Worm (Caenorhabditis elegans) whole organism, late embryonic: ENCODE data around the gene mbk-2.

Source experiments
- C38D4.7 ChIP-seq: fragments of 200-800 bp; sonication (Bioruptor generic); optimal IDR thresholded peaks from 2 replicates; lab custom pipeline; 2018; ENCODE audit warnings: mild to moderate bottlenecking, missing genetic modification characterization, moderate library complexity, missing compliant biosample characterization
- K09A11.1 ChIP-seq: sonication (generic microtip); optimal IDR thresholded peaks from 2 replicates; lab custom pipeline; 2017; ENCODE audit warnings: antibody characterized with exemption, mild to moderate bottlenecking, missing genetic modification characterization, missing compliant biosample characterization; ENCODE audit not compliant: insufficient read depth
- T23F11.4 ChIP-seq: fragments of 200-800 bp; sonication (Bioruptor generic); optimal IDR thresholded peaks from 2 replicates; lab custom pipeline; 2018; ENCODE audit warnings: mild to moderate bottlenecking, missing genetic modification characterization, missing compliant biosample characterization
- Y22D7AL.16 ChIP-seq: sonication (generic microtip); optimal IDR thresholded peaks from 2 replicates; lab custom pipeline; 2016; ENCODE audit warnings: missing genetic modification characterization, missing compliant biosample characterization
- ahr-1 ChIP-seq: sonication (generic microtip); optimal IDR thresholded peaks from 2 replicates; lab custom pipeline; 2016; ENCODE audit warnings: missing genetic modification characterization, missing compliant biosample characterization
- ceh-19 ChIP-seq: fragments of 200-800 bp; sonication (Bioruptor generic); optimal IDR thresholded peaks from 2 replicates; lab custom pipeline; 2018; ENCODE audit warnings: mild to moderate bottlenecking, missing genetic modification characterization, missing compliant biosample characterization
- ceh-22 ChIP-seq: sonication (generic microtip); optimal IDR thresholded peaks from 2 replicates; lab custom pipeline; 2017; ENCODE audit warnings: missing biosample characterization, missing genetic modification characterization
- ceh-30 ChIP-seq: fragments of 150-350 bp; optimal IDR thresholded peaks from 2 replicates; lab custom pipeline; 2014; ENCODE audit warnings: missing biosample characterization, missing genetic modification characterization
- ceh-34 ChIP-seq: sonication (generic microtip); optimal IDR thresholded peaks from 2 replicates; lab custom pipeline; 2016; ENCODE audit warnings: mild to moderate bottlenecking, missing genetic modification characterization, missing compliant biosample characterization
- ceh-45 ChIP-seq: fragments of 200-800 bp; sonication (Bioruptor generic); IDR thresholded peaks from 2 replicates; pipeline ENCODE4 v1.3.6; 2022; ENCODE audit warnings: missing genetic modification reagents, missing genetic modification characterization, missing compliant biosample characterization
- ceh-48 ChIP-seq: sonication (generic microtip); optimal IDR thresholded peaks from 2 replicates; lab custom pipeline; 2016; ENCODE audit warnings: missing genetic modification characterization, inconsistent platforms, missing compliant biosample characterization
- ceh-6 ChIP-seq: fragments of 200-800 bp; sonication (Bioruptor generic); optimal IDR thresholded peaks from 2 replicates; lab custom pipeline; 2018; ENCODE audit warnings: mild to moderate bottlenecking, missing genetic modification characterization, missing compliant biosample characterization
- ceh-9 ChIP-seq: sonication (generic microtip); optimal IDR thresholded peaks from 2 replicates; lab custom pipeline; 2016; ENCODE audit warnings: mild to moderate bottlenecking, missing genetic modification characterization, inconsistent platforms, missing compliant biosample characterization
- che-1 ChIP-seq: sonication (generic microtip); optimal IDR thresholded peaks from 2 replicates; lab custom pipeline; 2016; ENCODE audit warnings: mild to moderate bottlenecking, missing genetic modification characterization, missing compliant biosample characterization
- dmd-4 ChIP-seq: sonication (generic microtip); optimal IDR thresholded peaks from 2 replicates; lab custom pipeline; 2016; ENCODE audit warnings: borderline replicate concordance, missing genetic modification characterization, missing compliant biosample characterization
- dve-1 ChIP-seq: sonication (generic microtip); optimal IDR thresholded peaks from 2 replicates; lab custom pipeline; 2017; ENCODE audit warnings: antibody characterized with exemption, mild to moderate bottlenecking, missing genetic modification characterization, missing compliant biosample characterization
- elt-2 ChIP-seq: sonication (generic microtip); optimal IDR thresholded peaks from 2 replicates; lab custom pipeline; 2016; ENCODE audit warnings: missing genetic modification reagents, missing genetic modification characterization, missing compliant biosample characterization
- elt-4 ChIP-seq: sonication (generic microtip); optimal IDR thresholded peaks from 2 replicates; lab custom pipeline; 2016; ENCODE audit warnings: missing genetic modification characterization, missing compliant biosample characterization
- ets-4 ChIP-seq: sonication (generic microtip); optimal IDR thresholded peaks from 2 replicates; lab custom pipeline; 2016; ENCODE audit warnings: missing genetic modification characterization, missing compliant biosample characterization
- fax-1 ChIP-seq: sonication (generic microtip); optimal IDR thresholded peaks from 2 replicates; lab custom pipeline; 2016; ENCODE audit warnings: missing genotype, missing genetic modification characterization, missing compliant biosample characterization
- fkh-10 ChIP-seq: fragments of 150-350 bp; optimal IDR thresholded peaks from 2 replicates; lab custom pipeline; 2014; ENCODE audit warnings: missing biosample characterization, missing genetic modification reagents, missing genetic modification characterization
- fkh-6 ChIP-seq: sonication (generic microtip); optimal IDR thresholded peaks from 2 replicates; lab custom pipeline; 2016; ENCODE audit warnings: missing genetic modification characterization, missing compliant biosample characterization
- hlh-6 ChIP-seq: sonication (generic microtip); optimal IDR thresholded peaks from 2 replicates; lab custom pipeline; 2016; ENCODE audit warnings: missing genotype, missing genetic modification characterization, missing compliant biosample characterization
- mec-3 ChIP-seq: sonication (generic microtip); optimal IDR thresholded peaks from 2 replicates; lab custom pipeline; 2016; ENCODE audit warnings: borderline replicate concordance, missing genetic modification characterization, missing compliant biosample characterization
- nhr-11 ChIP-seq: fragments of 150-350 bp; optimal IDR thresholded peaks from 2 replicates; lab custom pipeline; 2014; ENCODE audit warnings: missing biosample characterization, missing genetic modification characterization
- nhr-232 ChIP-seq: sonication (generic microtip); optimal IDR thresholded peaks from 2 replicates; lab custom pipeline; 2016; ENCODE audit warnings: missing genetic modification characterization, missing compliant biosample characterization
- npax-4 ChIP-seq: sonication (generic microtip); optimal IDR thresholded peaks from 2 replicates; lab custom pipeline; 2016; ENCODE audit warnings: missing genetic modification characterization, missing compliant biosample characterization
- odd-2 ChIP-seq: sonication (generic microtip); optimal IDR thresholded peaks from 2 replicates; lab custom pipeline; 2017; ENCODE audit warnings: antibody characterized with exemption, mild to moderate bottlenecking, missing genetic modification characterization, missing compliant biosample characterization
- pag-3 ChIP-seq: sonication (generic microtip); optimal IDR thresholded peaks from 2 replicates; lab custom pipeline; 2016; ENCODE audit warnings: missing compliant biosample characterization, missing genetic modification characterization, borderline replicate concordance
- pat-9 ChIP-seq: fragments of 200-800 bp; sonication (Bioruptor generic); optimal IDR thresholded peaks from 2 replicates; lab custom pipeline; 2018; ENCODE audit warnings: mild to moderate bottlenecking, missing genetic modification characterization, moderate library complexity, missing compliant biosample characterization
- pha-2 ChIP-seq: sonication (generic microtip); optimal IDR thresholded peaks from 2 replicates; lab custom pipeline; 2017; ENCODE audit warnings: mild to moderate bottlenecking, missing genetic modification characterization, missing compliant biosample characterization
- pha-4 ChIP-seq: fragments of 150-350 bp; optimal IDR thresholded peaks from 2 replicates; lab custom pipeline; 2018; ENCODE audit warnings: missing biosample characterization, missing genetic modification reagents, missing genetic modification characterization
- ref-2 ChIP-seq: sonication (generic microtip); optimal IDR thresholded peaks from 2 replicates; lab custom pipeline; 2016; ENCODE audit warnings: missing genetic modification characterization, missing compliant biosample characterization
- rnt-1 ChIP-seq: sonication (generic microtip); optimal IDR thresholded peaks from 2 replicates; lab custom pipeline; 2016; ENCODE audit warnings: missing genetic modification characterization, missing compliant biosample characterization
- sox-2 ChIP-seq: fragments of 200-800 bp; sonication (Bioruptor generic); IDR thresholded peaks from 2 replicates; pipeline ENCODE4 v1.3.6; 2022; ENCODE audit warnings: missing genetic modification reagents, missing genetic modification characterization, missing compliant biosample characterization
- sox-4 ChIP-seq: sonication (generic microtip); optimal IDR thresholded peaks from 2 replicates; lab custom pipeline; 2017; ENCODE audit warnings: mild to moderate bottlenecking, missing genetic modification characterization, inconsistent platforms, missing compliant biosample characterization
- tbx-2 ChIP-seq: sonication (generic microtip); optimal IDR thresholded peaks from 2 replicates; lab custom pipeline; 2016; ENCODE audit warnings: missing genetic modification characterization, missing compliant biosample characterization
- tbx-7 ChIP-seq: sonication (generic microtip); optimal IDR thresholded peaks from 2 replicates; lab custom pipeline; 2016; ENCODE audit warnings: missing genotype, missing genetic modification characterization, missing compliant biosample characterization
- unc-3 ChIP-seq, 2 experiments: fragments of 200-800 bp in 1 of 2; sonication (Bioruptor generic) in 1 of 2; sonication (generic microtip) in 1 of 2; conservative IDR thresholded peaks in 1 of 2; optimal IDR thresholded peaks in 1 of 2; 2 replicates each; pipeline versions ENCODE4 v1.3.6 to Lab custom; 2016 to 2022; ENCODE audit warnings: missing compliant biosample characterization in 2 of 2, missing genetic modification characterization in 2 of 2, missing genetic modification reagents in 1 of 2
- unc-42 ChIP-seq: sonication (generic microtip); optimal IDR thresholded peaks from 2 replicates; lab custom pipeline; 2016; ENCODE audit warnings: missing genotype, missing genetic modification characterization, missing compliant biosample characterization
- unc-86 ChIP-seq: sonication (generic microtip); optimal IDR thresholded peaks from 2 replicates; lab custom pipeline; 2016; ENCODE audit warnings: missing genetic modification characterization, missing compliant biosample characterization
- zip-5 ChIP-seq: sonication (generic microtip); optimal IDR thresholded peaks from 2 replicates; lab custom pipeline; 2016; ENCODE audit warnings: missing genetic modification characterization, missing compliant biosample characterization
- ztf-16 ChIP-seq: sonication (generic microtip); optimal IDR thresholded peaks from 2 replicates; lab custom pipeline; 2017; ENCODE audit warnings: missing genetic modification characterization, missing compliant biosample characterization

The mbk-2 gene

DNA sequence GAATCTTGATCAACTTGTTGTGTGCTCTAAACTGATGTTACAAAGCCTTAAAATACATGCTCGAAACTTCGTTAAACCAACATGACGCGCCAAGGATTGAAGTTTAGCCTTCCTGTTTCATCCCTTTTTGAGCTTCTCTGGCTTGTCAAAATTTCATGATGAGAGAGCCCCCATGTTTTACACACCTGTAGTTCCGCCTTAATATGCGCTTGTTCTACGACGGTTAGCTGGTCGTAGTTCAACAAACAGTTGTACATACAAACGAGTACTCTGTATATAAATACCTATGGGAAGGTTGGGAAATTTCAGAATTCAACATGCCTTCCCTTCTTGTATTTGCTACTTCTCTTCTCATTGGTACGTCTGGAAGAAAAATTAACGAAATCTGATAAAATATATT is 59.5 kb downstream of the mbk-2 start, which contains the start of gene scl-6:
scl-6 (plus strand) TSS at position 301 of the 400 bp plus-strand sequence.
- TF ChIP-seq elt-4 (no peak), pha-4 (tag; lab: Kevin White, UChicago) (no peak), fkh-6 (tag; lab: Kevin White, UChicago) (no peak), hlh-6 (tag; lab: Kevin White, UChicago) (no peak), pha-2 (tag; lab: Kevin White, UChicago) (no peak), tbx-7 (tag; lab: Kevin White, UChicago) (no peak), nhr-11 (tag; lab: Kevin White, UChicago) (no peak), dmd-4 (tag; lab: Kevin White, UChicago) (no peak), ceh-19 (GFP tag; lab: Kevin White, UChicago) (no peak), nhr-232 (tag; lab: Kevin White, UChicago) (no peak), sox-2 (no peak), mec-3 (tag; lab: Kevin White, UChicago) (no peak)

DNA sequence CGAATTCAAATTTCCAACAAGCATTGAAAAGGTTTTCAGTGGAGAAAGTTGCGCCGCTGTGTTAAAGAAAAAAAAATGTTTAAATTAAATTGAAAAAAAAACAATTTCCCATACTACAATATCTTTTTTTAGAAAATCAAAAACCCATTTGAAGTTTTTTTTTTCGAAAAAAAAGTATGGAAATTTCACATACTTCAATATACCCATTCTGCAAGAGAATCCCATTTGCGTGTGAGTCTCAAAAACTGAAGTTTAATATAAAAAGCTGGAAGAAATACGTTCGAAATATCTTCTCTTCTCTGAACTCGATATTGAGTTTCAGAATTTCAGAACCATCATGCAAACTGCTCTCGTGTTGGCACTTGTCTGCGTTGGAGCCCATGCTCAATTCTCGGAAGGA is 61.2 kb downstream of the mbk-2 start, which contains the start of gene scl-7:
scl-7 (plus strand) TSS at position 301 of the 400 bp plus-strand sequence.
- no peak for TF ChIP-seq unc-42 (tag; lab: Kevin White, UChicago)
- TF ChIP-seq, all 69 proteins: peak for 0

DNA sequence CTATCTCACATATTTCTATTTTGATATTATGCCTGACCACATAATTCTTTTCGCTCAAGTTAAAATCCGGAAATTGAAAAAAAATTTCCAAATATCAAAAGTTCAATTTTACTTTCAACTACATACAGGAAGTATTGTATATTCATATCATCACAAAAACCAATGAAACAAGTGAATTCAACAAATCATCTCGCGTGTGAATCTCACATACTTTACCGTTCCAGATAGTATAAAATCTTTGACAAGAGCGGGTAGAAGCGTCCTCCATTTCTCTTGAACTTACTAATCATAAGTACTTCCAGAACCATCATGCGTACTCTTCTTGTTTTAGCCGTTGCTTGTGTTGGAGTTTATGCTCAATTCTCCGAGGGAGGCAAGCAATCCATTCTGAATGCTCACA is 62.5 kb downstream of the mbk-2 start, which contains the start of gene scl-8:
scl-8 (plus strand) TSS at position 301 of the 400 bp plus-strand sequence.
- no peak for TF ChIP-seq unc-42 (tag; lab: Kevin White, UChicago)
- TF ChIP-seq odd-2 (tag; lab: Kevin White, UChicago): no peak
- no peak for TF ChIP-seq ahr-1 (tag; lab: Kevin White, UChicago)
- no peak for TF ChIP-seq ceh-34 (tag; lab: Kevin White, UChicago)
- TF ChIP-seq C38D4.7 (GFP tag; lab: Kevin White, UChicago): no peak
- TF ChIP-seq K09A11.1 (tag; lab: Kevin White, UChicago): no peak
- no peak for TF ChIP-seq ztf-16 (tag; lab: Kevin White, UChicago)
- TF ChIP-seq sox-4 (tag; lab: Kevin White, UChicago): no peak
- no peak for TF ChIP-seq ceh-9 (tag; lab: Kevin White, UChicago)
- TF ChIP-seq fax-1: no peak
- TF ChIP-seq pat-9 (tag; lab: Kevin White, UChicago): no peak
- TF ChIP-seq fkh-10 (GFP tag; lab: Kevin White, UChicago): no peak
- no peak for TF ChIP-seq tbx-2 (tag; lab: Kevin White, UChicago)
- no peak for TF ChIP-seq zip-5 (tag; lab: Kevin White, UChicago)
- TF ChIP-seq ref-2 (tag; lab: Kevin White, UChicago): no peak
- no peak for TF ChIP-seq ceh-48 (tag; lab: Kevin White, UChicago)
- no peak for TF ChIP-seq unc-3 (GFP tag; conservative IDR thresholded peaks at IDR 0.05; lab: Robert Waterston, UW)
- TF ChIP-seq unc-3 (tag; optimal IDR thresholded peaks at IDR 0.05; lab: Kevin White, UChicago): no peak
- TF ChIP-seq, all 69 proteins: peak for 0

DNA sequence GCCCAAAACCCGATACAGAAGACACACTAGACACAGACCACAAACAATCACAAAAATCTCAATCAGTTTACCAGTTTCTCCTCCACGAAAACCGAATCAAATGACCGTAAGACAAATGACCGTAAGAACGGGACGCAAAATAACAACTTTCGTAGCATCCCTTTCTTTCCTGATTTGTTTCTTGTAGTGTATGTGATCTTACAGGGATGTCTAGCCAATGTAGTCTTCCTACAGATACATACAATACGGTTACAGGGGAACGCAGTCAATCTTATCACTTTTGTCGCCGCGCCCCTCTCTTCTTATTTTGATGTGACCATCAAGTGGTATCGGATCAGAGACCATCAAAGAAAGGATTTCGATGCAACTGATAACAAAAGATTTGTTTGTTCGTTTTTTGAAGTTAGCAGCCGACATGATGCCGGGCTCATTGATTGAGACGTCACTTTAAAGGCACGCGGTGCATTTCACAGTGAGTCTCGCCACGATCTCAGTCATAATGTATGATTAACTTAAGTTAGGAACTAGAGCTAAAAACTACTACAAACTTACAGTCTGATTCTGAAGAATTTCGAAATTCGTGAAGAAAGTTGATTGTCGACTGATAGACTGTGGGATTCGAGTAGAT is 66.8 kb downstream of the mbk-2 start:
- TF ChIP-seq ceh-45 (GFP tag; lab: Robert Waterston, UW) (no peak), unc-86 (tag; lab: Kevin White, UChicago) (no peak), unc-42 (tag; lab: Kevin White, UChicago) (no peak)

DNA sequence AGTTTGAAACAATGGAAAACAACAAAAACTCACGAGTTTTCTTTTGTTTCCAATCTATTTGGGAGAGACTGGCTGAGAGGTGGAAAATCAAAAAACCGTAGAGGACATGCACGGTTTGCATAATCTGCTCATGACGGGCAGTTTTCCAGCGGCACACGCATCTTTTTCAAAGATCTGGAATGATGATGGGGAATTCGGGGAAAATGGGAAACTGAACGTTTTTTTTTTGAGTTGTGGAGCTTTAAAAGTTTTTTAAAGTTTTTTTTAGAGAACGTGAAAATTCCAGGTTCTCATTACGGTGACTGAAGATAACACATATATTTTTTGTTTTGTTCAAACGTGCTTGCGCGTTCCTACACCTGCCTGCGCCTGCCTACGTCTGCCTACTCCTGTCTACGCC is 67.7 kb downstream of the mbk-2 start, which contains the start of gene C39E9.7:
C39E9.7 (minus strand) TSS at position 101 of the 400 bp plus-strand sequence.
- TF ChIP-seq ceh-9 (tag; lab: Kevin White, UChicago) (no peak), ceh-6 (no peak), ets-4 (tag; lab: Kevin White, UChicago) (no peak), ceh-19 (GFP tag; lab: Kevin White, UChicago) (no peak), ceh-30 (no peak), ref-2 (tag; lab: Kevin White, UChicago) (no peak), dve-1 (no peak), Y22D7AL.16 (tag; lab: Kevin White, UChicago) (no peak), nhr-11 (tag; lab: Kevin White, UChicago) (no peak), T23F11.4 (no peak), elt-2 (no peak), K09A11.1 (tag; lab: Kevin White, UChicago) (no peak), pag-3 (tag; lab: Kevin White, UChicago) (no peak), npax-4 (tag; lab: Kevin White, UChicago) (no peak), che-1 (no peak), ceh-22 (no peak), ceh-34 (tag; lab: Kevin White, UChicago) (no peak), rnt-1 (tag; lab: Kevin White, UChicago) (no peak)
- TF ChIP-seq, all 69 proteins: peak for 0
